Worm (Caenorhabditis elegans): ENCODE results near the gene ZK380.6.

The ZK380.6 gene

ce11 chrX:1654146-1654545 lies at the start of gene ZK380.6:
ZK380.6 (plus strand) TSS chrX:1654446.
- no peak for TF ChIP-seq elt-3 (tag; optimal IDR thresholded peaks at IDR 0.05)
- no peak for TF ChIP-seq nhr-12 (tag; optimal IDR thresholded peaks at IDR 0.05)
- TF ChIP-seq mep-1 (tag; optimal IDR thresholded peaks at IDR 0.05) = no peak
- no peak for TF ChIP-seq mls-2 (tag; optimal IDR thresholded peaks at IDR 0.05)
- no peak for TF ChIP-seq ceh-83 (GFP tag; optimal IDR thresholded peaks at IDR 0.05)
- no peak for TF ChIP-seq unc-120 (tag; optimal IDR thresholded peaks at IDR 0.05; ENCODE audit: poor library complexity, severe bottlenecking)
- TF ChIP-seq nhr-76 (tag; optimal IDR thresholded peaks at IDR 0.05) = no peak
- TF ChIP-seq nhr-2 (tag; optimal IDR thresholded peaks at IDR 0.05) = no peak
- TF ChIP-seq mab-5 (tag; optimal IDR thresholded peaks at IDR 0.05) = no peak
- no peak for TF ChIP-seq zip-8 (tag; optimal IDR thresholded peaks at IDR 0.05)
- TF ChIP-seq cnd-1 (tag; optimal IDR thresholded peaks at IDR 0.05) = no peak
- TF ChIP-seq tbx-8 (GFP tag; optimal IDR thresholded peaks at IDR 0.05) = no peak
- TF ChIP-seq sem-2 (GFP tag; optimal IDR thresholded peaks at IDR 0.05) = no peak
- TF ChIP-seq lin-32 (GFP tag; optimal IDR thresholded peaks at IDR 0.05) = no peak
- no peak for TF ChIP-seq ham-2 (GFP tag; optimal IDR thresholded peaks at IDR 0.05)
- TF ChIP-seq sptf-1 (tag; optimal IDR thresholded peaks at IDR 0.05) = no peak
- no peak for TF ChIP-seq lin-13 (tag; optimal IDR thresholded peaks at IDR 0.05)
- no peak for TF ChIP-seq snpc-4 (tag; optimal IDR thresholded peaks at IDR 0.05)

ce11 chrX:1604606-1605005 lies 49.6 kb upstream of the ZK380.6 start, which contains the start of gene H11E01.3:
H11E01.3 (plus strand) TSS chrX:1604906.
- no peak for TF ChIP-seq sem-2 (GFP tag; optimal IDR thresholded peaks at IDR 0.05)
- no peak for TF ChIP-seq bed-3 (GFP tag; optimal IDR thresholded peaks at IDR 0.05)
- no peak for TF ChIP-seq elt-3 (tag; optimal IDR thresholded peaks at IDR 0.05)
- TF ChIP-seq elt-1 (tag; optimal IDR thresholded peaks at IDR 0.05; ENCODE audit: borderline replicate concordance, insufficient read depth) = no peak
- no peak for TF ChIP-seq nhr-28 (tag; optimal IDR thresholded peaks at IDR 0.05)
- TF ChIP-seq unc-62 (GFP tag; optimal IDR thresholded peaks at IDR 0.05) = no peak

- no peak for TF ChIP-seq ham-2 (GFP tag; optimal IDR thresholded peaks at IDR 0.05)
- no peak for TF ChIP-seq hlh-1 (tag; optimal IDR thresholded peaks at IDR 0.05)
- no peak for TF ChIP-seq ceh-39 (tag; optimal IDR thresholded peaks at IDR 0.05)
- no peak for TF ChIP-seq tbx-8 (GFP tag; optimal IDR thresholded peaks at IDR 0.05)
- no peak for TF ChIP-seq unc-39 (tag; optimal IDR thresholded peaks at IDR 0.05)
- TF ChIP-seq lsy-2 (tag; optimal IDR thresholded peaks at IDR 0.05) = no peak
- TF ChIP-seq nhr-76 (tag; optimal IDR thresholded peaks at IDR 0.05) = no peak
- no peak for TF ChIP-seq mep-1 (tag; optimal IDR thresholded peaks at IDR 0.05)
- TF ChIP-seq snpc-4 (tag; optimal IDR thresholded peaks at IDR 0.05) = no peak
- no peak for TF ChIP-seq nhr-28 (tag; optimal IDR thresholded peaks at IDR 0.05)
- TF ChIP-seq blmp-1 (tag; optimal IDR thresholded peaks at IDR 0.05) = no peak
- TF ChIP-seq lin-32 (GFP tag; optimal IDR thresholded peaks at IDR 0.05) = no peak
- no peak for TF ChIP-seq ztf-11 (tag; optimal IDR thresholded peaks at IDR 0.05)
- no peak for TF ChIP-seq elt-3 (tag; optimal IDR thresholded peaks at IDR 0.05)
- no peak for TF ChIP-seq M03D4.4 (tag; optimal IDR thresholded peaks at IDR 0.05)
These were observed 41.3 kb upstream of the ZK380.6 start for ce11 chrX:1612948-1613347.

- TF ChIP-seq hlh-1 (tag; optimal IDR thresholded peaks at IDR 0.05) = no peak
- TF ChIP-seq nhr-2 (tag; optimal IDR thresholded peaks at IDR 0.05) = no peak
- no peak for TF ChIP-seq pha-4 (tag; optimal IDR thresholded peaks at IDR 0.05)
- no peak for TF ChIP-seq tbx-8 (GFP tag; optimal IDR thresholded peaks at IDR 0.05)
- no peak for TF ChIP-seq ceh-83 (GFP tag; optimal IDR thresholded peaks at IDR 0.05)
- no peak for TF ChIP-seq nhr-28 (tag; optimal IDR thresholded peaks at IDR 0.05)
- TF ChIP-seq sem-2 (GFP tag; optimal IDR thresholded peaks at IDR 0.05) = no peak
- TF ChIP-seq mab-5 (tag; optimal IDR thresholded peaks at IDR 0.05) = no peak
- TF ChIP-seq unc-62 (GFP tag; optimal IDR thresholded peaks at IDR 0.05) = no peak
- TF ChIP-seq nhr-237 (tag; optimal IDR thresholded peaks at IDR 0.05) = no peak
- TF ChIP-seq ztf-11 (tag; optimal IDR thresholded peaks at IDR 0.05) = no peak
These were observed 40.4 kb upstream of the ZK380.6 start for ce11 chrX:1613860-1614259.

- TF ChIP-seq nhr-12 (tag; optimal IDR thresholded peaks at IDR 0.05) (no peak), hlh-1 (tag; optimal IDR thresholded peaks at IDR 0.05) (peak; percentile 40), pha-4 (tag; optimal IDR thresholded peaks at IDR 0.05) (no peak), drap-1 (GFP tag; optimal IDR thresholded peaks at IDR 0.05) (no peak), mls-2 (tag; optimal IDR thresholded peaks at IDR 0.05) (no peak), ceh-83 (GFP tag; optimal IDR thresholded peaks at IDR 0.05) (no peak), cnd-1 (tag; optimal IDR thresholded peaks at IDR 0.05) (no peak), elt-3 (tag; optimal IDR thresholded peaks at IDR 0.05) (no peak)
These were observed 33.4 kb upstream of the ZK380.6 start, which contains the start of gene H11E01.2 for ce11 chrX:1620678-1621449. H11E01.2 (plus strand) TSS chrX:1621057.
